Fruit fly (Drosophila melanogaster): ENCODE measurements around the gene Sod1.
"Not testable (repeated sequence)": the region's sequence is repeated elsewhere in the genome, so short reads cannot be mapped to it uniquely, and the experiment has no call there.

Sod1 gene

DNA sequence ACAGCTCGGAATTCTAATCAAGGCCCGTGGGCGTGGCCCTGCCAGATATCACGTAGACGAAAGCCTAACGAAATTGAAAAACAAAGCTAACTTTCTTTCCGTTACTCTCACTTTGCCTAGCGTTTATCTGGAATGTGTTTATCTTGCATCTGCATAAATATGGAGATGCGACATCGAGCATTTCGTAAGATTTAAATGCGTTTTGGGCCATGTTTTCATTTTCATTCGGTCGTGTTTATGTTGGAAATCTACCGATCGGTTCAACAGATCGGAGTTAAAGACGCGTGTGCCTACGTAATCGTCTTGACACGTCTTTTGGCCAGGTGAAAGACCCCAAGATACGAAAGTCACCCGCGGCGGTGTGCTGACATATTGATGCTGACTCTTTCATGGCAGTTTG lies 34.1 kb upstream of the Sod1 start:
- TF ChIP-seq CG9948 (tag; optimal IDR thresholded peaks at IDR 0.05) = no peak
- TF ChIP-seq CG13204 (GFP tag; optimal IDR thresholded peaks at IDR 0.05) = no peak
- TF ChIP-seq CG32121 (GFP tag; IDR thresholded peaks at IDR 0.05) = no peak
- no peak for TF ChIP-seq CG14655 (GFP tag; optimal IDR thresholded peaks at IDR 0.05)
- TF ChIP-seq Pif1A (GFP tag; optimal IDR thresholded peaks at IDR 0.05) = no peak
- TF ChIP-seq Snoo (tag; optimal IDR thresholded peaks at IDR 0.05) = no peak
- TF ChIP-seq D1 (tag; optimal IDR thresholded peaks at IDR 0.05) = no peak
- no peak for TF ChIP-seq CG17806 (tag; optimal IDR thresholded peaks at IDR 0.05)
- TF ChIP-seq CG34367 (tag; optimal IDR thresholded peaks at IDR 0.05) = no peak
- TF ChIP-seq EcR (GFP tag; optimal IDR thresholded peaks at IDR 0.05) = no peak
- TF ChIP-seq CG8159 (tag; optimal IDR thresholded peaks at IDR 0.05) = no peak
- no peak for TF ChIP-seq CG8301 (tag; optimal IDR thresholded peaks at IDR 0.05)
- TF ChIP-seq CG15710 (tag; optimal IDR thresholded peaks at IDR 0.05) = no peak
- no peak for TF ChIP-seq CG4496 (GFP tag; IDR thresholded peaks at IDR 0.05)
- no peak for TF ChIP-seq gl (tag; optimal IDR thresholded peaks at IDR 0.05)
- TF ChIP-seq fd96Ca (GFP tag; IDR thresholded peaks at IDR 0.05) = no peak
- no peak for TF ChIP-seq Ets98B (GFP tag; IDR thresholded peaks at IDR 0.05)

DNA sequence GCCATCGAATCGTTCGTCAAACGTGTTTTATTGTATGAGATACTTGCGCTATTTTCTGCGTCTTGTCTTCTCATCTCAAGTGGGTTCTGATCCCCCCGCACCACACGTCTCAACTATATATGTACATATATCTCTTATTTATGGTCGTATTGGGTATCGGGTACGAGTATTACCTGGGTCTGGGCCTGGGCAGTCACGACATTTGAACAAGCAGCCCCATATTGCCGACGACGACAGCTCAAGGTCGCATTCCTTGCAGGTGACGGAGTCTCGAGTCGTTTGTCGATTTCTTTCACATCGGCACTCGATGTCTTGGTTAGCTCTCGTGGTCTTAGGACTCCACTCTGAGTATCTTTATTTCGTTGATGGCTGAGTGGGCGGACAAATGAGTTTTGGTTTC lies 31.5 kb upstream of the Sod1 start:
- TF ChIP-seq EcR (GFP tag; optimal IDR thresholded peaks at IDR 0.05) (peak; percentile 31), rn (GFP tag; IDR thresholded peaks at IDR 0.05) (no peak)

DNA sequence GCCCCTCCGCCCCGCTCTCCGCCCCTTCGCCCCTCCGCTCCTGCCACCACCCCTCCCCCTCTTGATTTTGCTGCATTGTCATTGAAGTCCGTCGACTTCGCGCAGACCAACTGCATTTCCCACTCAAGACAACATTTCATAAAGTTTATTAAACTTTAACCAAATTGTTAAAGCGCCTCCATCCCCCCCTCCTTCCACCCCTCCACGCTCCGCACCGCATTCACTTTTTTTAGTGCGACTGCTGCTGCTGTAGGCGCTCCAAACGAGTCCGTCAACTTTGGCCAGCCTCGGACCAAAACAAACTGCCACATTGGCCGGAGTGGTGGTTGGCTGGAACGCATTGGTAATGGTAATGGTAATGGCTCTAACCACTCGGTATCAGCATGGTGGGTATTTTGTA lies 25.3 kb upstream of the Sod1 start:
- TF ChIP-seq CG17806 (tag; optimal IDR thresholded peaks at IDR 0.05) = no peak
- no peak for TF ChIP-seq rn (GFP tag; IDR thresholded peaks at IDR 0.05)
- TF ChIP-seq EcR (GFP tag; optimal IDR thresholded peaks at IDR 0.05) = no peak
- no peak for TF ChIP-seq D1 (tag; optimal IDR thresholded peaks at IDR 0.05)
- no peak for TF ChIP-seq CG34367 (tag; optimal IDR thresholded peaks at IDR 0.05)
- no peak for TF ChIP-seq Snoo (tag; optimal IDR thresholded peaks at IDR 0.05)
- no peak for TF ChIP-seq CG14655 (GFP tag; optimal IDR thresholded peaks at IDR 0.05)
- TF ChIP-seq fd96Ca (GFP tag; IDR thresholded peaks at IDR 0.05) = peak; percentile 65; the same call in 2 of the 3 replicates
- TF ChIP-seq CG13204 (GFP tag; optimal IDR thresholded peaks at IDR 0.05) = no peak
- no peak for TF ChIP-seq Pif1B (GFP tag; optimal IDR thresholded peaks at IDR 0.05)
- TF ChIP-seq CG12605 (GFP tag; IDR thresholded peaks at IDR 0.05) = no peak
- TF ChIP-seq CG4496 (GFP tag; IDR thresholded peaks at IDR 0.05) = no peak
- no peak for TF ChIP-seq CG8159 (tag; optimal IDR thresholded peaks at IDR 0.05)
- peak; percentile 45; the same call in 1 of the 2 replicates for TF ChIP-seq Ets98B (GFP tag; IDR thresholded peaks at IDR 0.05)
- TF ChIP-seq CG9948 (tag; optimal IDR thresholded peaks at IDR 0.05) = no peak
- TF ChIP-seq gl (tag; optimal IDR thresholded peaks at IDR 0.05) = no peak

DNA sequence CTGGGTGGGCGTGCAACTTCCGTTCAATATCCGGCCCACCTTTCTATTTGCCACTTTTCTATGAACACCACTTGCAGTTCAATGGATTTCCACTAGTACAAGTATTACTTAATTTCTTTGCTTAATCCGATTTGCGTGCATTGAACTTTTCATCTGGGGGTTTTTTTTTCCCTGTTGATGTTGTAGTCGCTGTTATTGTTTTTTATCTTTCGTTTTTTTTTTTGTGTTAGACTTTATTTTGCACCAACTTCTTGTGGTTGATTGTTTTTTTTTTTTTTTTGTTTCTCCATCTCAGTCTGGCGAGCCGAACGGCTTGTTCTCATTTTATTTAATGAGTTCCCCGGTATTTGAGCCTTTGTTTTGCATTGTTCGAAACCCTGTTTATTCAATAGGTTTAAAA lies 22.8 kb upstream of the Sod1 start:
- no peak for TF ChIP-seq CG12605 (GFP tag; IDR thresholded peaks at IDR 0.05)
- TF ChIP-seq Pif1A (GFP tag; optimal IDR thresholded peaks at IDR 0.05) = no peak
- no peak for TF ChIP-seq gl (tag; optimal IDR thresholded peaks at IDR 0.05)
- peak; percentile 63 for TF ChIP-seq CG13204 (GFP tag; optimal IDR thresholded peaks at IDR 0.05)
- TF ChIP-seq EcR (GFP tag; optimal IDR thresholded peaks at IDR 0.05) = peak; percentile 72
- no peak for TF ChIP-seq Pif1B (GFP tag; optimal IDR thresholded peaks at IDR 0.05)
- no peak for TF ChIP-seq CG9948 (tag; optimal IDR thresholded peaks at IDR 0.05)
- TF ChIP-seq fd96Ca (GFP tag; IDR thresholded peaks at IDR 0.05) = no peak
- TF ChIP-seq CG14655 (GFP tag; optimal IDR thresholded peaks at IDR 0.05) = no peak
- peak; percentile 59 for TF ChIP-seq CG34367 (tag; optimal IDR thresholded peaks at IDR 0.05)
- peak; percentile 33 for TF ChIP-seq CG15710 (tag; optimal IDR thresholded peaks at IDR 0.05)

DNA sequence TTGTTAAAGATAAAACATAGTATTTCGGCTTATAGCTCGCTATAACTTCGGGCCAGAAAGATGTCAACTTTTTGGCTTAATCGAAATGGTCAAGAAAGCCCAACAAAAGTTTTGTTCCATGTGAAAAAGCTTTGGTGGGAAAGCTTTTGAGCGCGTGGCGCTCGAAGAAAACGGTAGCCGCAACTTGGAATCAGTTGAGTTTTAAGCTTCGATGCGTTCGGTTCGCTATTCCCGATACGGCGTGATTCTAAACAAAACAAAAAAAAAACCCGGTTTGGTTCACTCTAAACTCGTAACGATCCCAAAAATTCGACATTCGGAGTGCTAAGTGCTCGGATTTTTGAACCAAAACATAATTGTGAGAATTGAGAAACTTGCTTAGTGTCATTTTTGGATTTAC lies 22.3 kb upstream of the Sod1 start, which contains the start of gene IRSp53:
TSS of gene IRSp53 (plus strand) at position 204 of the 400 bp plus-strand sequence.
- TF ChIP-seq CG10348 (GFP tag; IDR thresholded peaks at IDR 0.05) (no peak), Ets98B (GFP tag; IDR thresholded peaks at IDR 0.05) (peak; percentile 43; the same call in 1 of the 2 replicates), CG34367 (tag; optimal IDR thresholded peaks at IDR 0.05) (no peak), Snoo (tag; optimal IDR thresholded peaks at IDR 0.05) (no peak), CG4496 (GFP tag; IDR thresholded peaks at IDR 0.05) (peak; percentile 18; the same call in 1 of the 3 replicates), CG12605 (GFP tag; IDR thresholded peaks at IDR 0.05) (0 out of 2 replicates have a peak, but pooled peaks have one; percentile 11), fd96Ca (GFP tag; IDR thresholded peaks at IDR 0.05) (no peak), CG8159 (tag; optimal IDR thresholded peaks at IDR 0.05) (peak; percentile 57), rn (GFP tag; IDR thresholded peaks at IDR 0.05) (no peak)

DNA sequence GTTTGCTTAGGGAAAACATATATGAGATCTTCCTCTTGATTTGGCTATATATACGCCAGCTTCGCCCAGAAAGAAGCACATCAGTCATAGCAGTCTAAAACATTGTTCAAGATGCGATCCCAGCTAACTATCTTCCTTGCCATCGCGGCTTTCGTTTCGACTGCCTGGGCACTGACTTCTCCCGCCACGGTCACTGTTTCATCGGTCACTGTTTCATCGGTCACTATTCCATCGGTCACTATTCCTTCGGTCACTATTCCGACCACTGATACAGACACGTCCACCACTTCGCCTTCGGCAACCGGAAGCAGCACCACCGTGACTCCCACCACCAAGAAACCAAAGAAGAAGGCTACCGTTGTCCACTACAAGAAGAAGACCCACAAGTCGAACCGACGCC lies 21.3 kb upstream of the Sod1 start, which contains the start of gene CG14143:
TSS of gene CG14143 (plus strand) at position 102 of the 400 bp plus-strand sequence.
- TF ChIP-seq CG9948 (tag; optimal IDR thresholded peaks at IDR 0.05); Snoo (tag; optimal IDR thresholded peaks at IDR 0.05); CG4496 (GFP tag; IDR thresholded peaks at IDR 0.05): not testable (repeated sequence)

DNA sequence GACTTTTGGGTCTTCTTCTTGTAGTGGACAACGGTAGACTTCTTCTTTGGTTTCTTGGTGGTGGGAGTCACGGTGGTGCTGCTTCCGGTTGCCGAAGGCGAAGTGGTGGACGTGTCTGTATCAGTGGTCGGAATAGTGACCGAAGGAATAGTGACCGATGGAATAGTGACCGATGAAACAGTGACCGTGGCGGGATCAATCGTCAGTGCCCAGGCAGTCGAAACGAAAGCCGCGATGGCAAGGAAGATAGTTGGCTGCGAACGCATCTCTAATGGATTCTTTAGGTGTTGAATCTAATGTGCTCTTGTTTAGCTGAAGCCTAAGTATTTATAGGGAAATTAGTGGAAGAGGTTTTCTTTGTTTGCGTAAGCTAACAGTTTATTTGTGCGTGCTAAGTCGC lies 18.5 kb upstream of the Sod1 start, which contains the start of gene CG32074:
TSS of gene CG32074 (minus strand) at position 268 of the 400 bp plus-strand sequence.
- TF ChIP-seq Pif1A (GFP tag; optimal IDR thresholded peaks at IDR 0.05); CG15710 (tag; optimal IDR thresholded peaks at IDR 0.05); CG13204 (GFP tag; optimal IDR thresholded peaks at IDR 0.05): not testable (repeated sequence)

All from whole organism, pupa.